Worm (Caenorhabditis elegans): ENCODE measurements around the gene K04G11.3.

DNA sequence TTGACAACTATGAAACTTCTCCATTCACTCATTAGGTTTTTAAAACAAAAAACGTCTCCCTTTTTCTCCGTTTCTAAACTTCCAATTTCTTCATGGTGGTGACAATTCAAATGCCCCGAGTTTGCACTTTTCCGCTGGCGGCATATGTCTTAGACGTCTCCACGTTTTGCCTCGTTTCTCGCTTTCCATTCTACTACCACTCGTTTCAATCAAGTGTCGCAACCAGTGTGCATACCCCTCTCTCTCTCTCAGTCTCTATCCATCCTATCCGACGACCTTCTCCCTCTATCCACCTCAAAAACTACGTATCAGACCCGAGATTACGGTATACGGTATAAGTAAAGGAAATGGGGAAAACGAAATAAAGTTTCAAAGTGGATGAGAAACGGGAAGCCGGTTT lies 13.3 kb downstream of the K04G11.3 start:
- no peak for TF ChIP-seq mdt-29 (GFP tag; IDR thresholded peaks at IDR 0.05)
- no peak for TF ChIP-seq mep-1 (tag; optimal IDR thresholded peaks at IDR 0.05)

Measured in whole organism, L4 larva.